Fruit fly (Drosophila melanogaster) whole organism, larva: ENCODE results near the gene Sec3.

Experiments
- noc ChIP-seq: fragments of 200-800 bp; sonication (Bioruptor generic); optimal IDR thresholded peaks from 3 replicates; lab custom pipeline; 2019; ENCODE audit warnings: missing biosample characterization, mild to moderate bottlenecking, missing genetic modification characterization, moderate library complexity

The Sec3 gene

dm6 chr3L:17432947-17433346 lies 7.9 kb upstream of the Sec3 start, which contains the start of gene frc:
Gene frc, minus strand, starts transcription at chr3L:17433190.
- TF ChIP-seq noc (tag; lab: Kevin White, UChicago), result no peak

- TF ChIP-seq noc (tag; lab: Kevin White, UChicago), result peak; percentile 41
Observed at dm6 chr3L:17430957-17431585, 6.1 kb upstream of the Sec3 start.

- no peak for TF ChIP-seq noc (tag; lab: Kevin White, UChicago)
Observed at dm6 chr3L:17430390-17430789, 5.4 kb upstream of the Sec3 start.

dm6 chr3L:17428779-17429178 lies 3.8 kb upstream of the Sec3 start, which contains the start of gene Gorab:
Gene Gorab, minus strand, starts transcription at chr3L:17428836.
- TF ChIP-seq noc (tag; lab: Kevin White, UChicago), result peak; percentile 64

dm6 chr3L:17427013-17427412 lies 2.0 kb upstream of the Sec3 start, which contains the start of gene Polr3G:
Gene Polr3G, minus strand, starts transcription at chr3L:17427130.
- no peak for TF ChIP-seq noc (tag; lab: Kevin White, UChicago)

dm6 chr3L:17421319-17421718 lies 3.7 kb downstream of the Sec3 start, which contains the start of gene blot:
Gene blot, minus strand, starts transcription at chr3L:17421514.
- no peak for TF ChIP-seq noc (tag; lab: Kevin White, UChicago)

dm6 chr3L:17420610-17421194 lies 4.3 kb downstream of the Sec3 start:
- TF ChIP-seq noc (tag; lab: Kevin White, UChicago), result no peak

- no peak for TF ChIP-seq noc (tag; lab: Kevin White, UChicago)
Observed at dm6 chr3L:17419103-17419741, 5.8 kb downstream of the Sec3 start.

- no peak for TF ChIP-seq noc (tag; lab: Kevin White, UChicago)
Observed at dm6 chr3L:17415967-17416749, 8.9 kb downstream of the Sec3 start.

- TF ChIP-seq noc (tag; lab: Kevin White, UChicago), result no peak
Observed at dm6 chr3L:17412146-17412545, 12.9 kb downstream of the Sec3 start.

dm6 chr3L:17411273-17411672 lies 13.7 kb downstream of the Sec3 start:
- TF ChIP-seq noc (tag; lab: Kevin White, UChicago), result no peak

- no peak for TF ChIP-seq noc (tag; lab: Kevin White, UChicago)
Observed at dm6 chr3L:17407480-17408093, 17.4 kb downstream of the Sec3 start.

dm6 chr3L:17407073-17407472 lies 17.9 kb downstream of the Sec3 start:
- no peak for TF ChIP-seq noc (tag; lab: Kevin White, UChicago)

dm6 chr3L:17404646-17405045 lies 20.4 kb downstream of the Sec3 start:
- TF ChIP-seq noc (tag; lab: Kevin White, UChicago), result no peak

dm6 chr3L:17403268-17403667 lies 21.7 kb downstream of the Sec3 start:
- TF ChIP-seq noc (tag; lab: Kevin White, UChicago), result no peak
